Fruit fly (Drosophila melanogaster) whole organism, embryonic: ENCODE measurements around the gene kek6.
A peak's percentile ranks its signal among the peaks of the same experiment; 100 is the strongest.

Source experiments
- Antp ChIP-seq: fragments of 200-800 bp; sonication (Bioruptor generic); optimal IDR thresholded peaks from 3 replicates; lab custom pipeline; 2016; ENCODE audit warnings: missing biosample characterization, missing genetic modification characterization
- CG10209 ChIP-seq: fragments of 200-800 bp; sonication (Bioruptor generic); optimal IDR thresholded peaks from 3 replicates; lab custom pipeline; 2017; ENCODE audit warnings: missing biosample characterization, mild to moderate bottlenecking, missing genetic modification characterization, missing genetic modification reagents
- CG10267 ChIP-seq: fragments of 200-800 bp; sonication (Bioruptor generic); optimal IDR thresholded peaks from 2 replicates; lab custom pipeline; 2018; ENCODE audit warnings: missing biosample characterization, mild to moderate bottlenecking, missing genetic modification characterization, moderate library complexity
- CG11093 ChIP-seq: fragments of 200-800 bp; sonication (Bioruptor generic); IDR thresholded peaks from 3 replicates; pipeline ENCODE4 v1.3.6; 2022; ENCODE audit warnings: missing biosample characterization, missing genetic modification characterization
- CG12391 ChIP-seq: fragments of 200-800 bp; sonication (Bioruptor generic); optimal IDR thresholded peaks from 3 replicates; lab custom pipeline; 2018; ENCODE audit warnings: missing biosample characterization, mild to moderate bottlenecking, missing genetic modification characterization, moderate library complexity
- CG15696 ChIP-seq: fragments of 200-800 bp; sonication (Bioruptor generic); optimal IDR thresholded peaks from 2 replicates; lab custom pipeline; 2019; ENCODE audit warnings: missing biosample characterization, mild to moderate bottlenecking, missing genetic modification characterization, moderate library complexity
- CG1603 ChIP-seq: fragments of 200-800 bp; sonication (Bioruptor generic); optimal IDR thresholded peaks from 2 replicates; lab custom pipeline; 2019; ENCODE audit warnings: missing biosample characterization, mild to moderate bottlenecking, missing genetic modification characterization, moderate library complexity
- CG16815 ChIP-seq: fragments of 200-800 bp; sonication (Bioruptor generic); optimal IDR thresholded peaks from 3 replicates; lab custom pipeline; 2017; ENCODE audit warnings: missing biosample characterization, mild to moderate bottlenecking, missing genetic modification characterization
- CG17829 ChIP-seq: fragments of 200-800 bp; optimal IDR thresholded peaks from 2 replicates; lab custom pipeline; 2019; ENCODE audit warnings: missing biosample characterization, mild to moderate bottlenecking, missing genetic modification characterization, moderate library complexity
- CG18011 ChIP-seq: fragments of 200-800 bp; sonication (Bioruptor generic); optimal IDR thresholded peaks from 2 replicates; lab custom pipeline; 2017; ENCODE audit warnings: missing biosample characterization, missing genetic modification characterization, mild to moderate bottlenecking, moderate library complexity, missing genotype
- CG18262 ChIP-seq: fragments of 200-800 bp; optimal IDR thresholded peaks from 3 replicates; lab custom pipeline; 2019; ENCODE audit warnings: missing biosample characterization, mild to moderate bottlenecking, missing genetic modification characterization, moderate library complexity
- CG2712 ChIP-seq: fragments of 200-800 bp; optimal IDR thresholded peaks from 3 replicates; lab custom pipeline; 2019; ENCODE audit warnings: missing biosample characterization, mild to moderate bottlenecking, missing genetic modification characterization, moderate library complexity
- CG30020 ChIP-seq: fragments of 200-800 bp; optimal IDR thresholded peaks from 2 replicates; lab custom pipeline; 2019; ENCODE audit warnings: missing biosample characterization, mild to moderate bottlenecking, missing genetic modification characterization, moderate library complexity
- CG31441 ChIP-seq: fragments of 200-800 bp; sonication (Bioruptor generic); IDR thresholded peaks from 2 replicates; pipeline ENCODE4 v1.3.6; 2022; ENCODE audit warnings: missing biosample characterization, missing genetic modification characterization
- CG4424 ChIP-seq: fragments of 200-800 bp; sonication (Bioruptor generic); optimal IDR thresholded peaks from 3 replicates; lab custom pipeline; 2016; ENCODE audit warnings: missing biosample characterization, missing genetic modification characterization
- CG6813 ChIP-seq: fragments of 200-800 bp; sonication (Bioruptor generic); optimal IDR thresholded peaks from 2 replicates; lab custom pipeline; 2017; ENCODE audit warnings: missing biosample characterization, missing genetic modification characterization, mild to moderate bottlenecking, moderate library complexity, missing genetic modification reagents
- CG8089 ChIP-seq: fragments of 200-800 bp; sonication (Bioruptor generic); optimal IDR thresholded peaks from 3 replicates; lab custom pipeline; 2016; ENCODE audit warnings: missing biosample characterization, missing genetic modification characterization
- CG8290 ChIP-seq, 3 experiments: fragments of 200-800 bp; sonication (Bioruptor generic); optimal IDR thresholded peaks; 2 replicates each; lab custom pipeline; 2016 to 2019; ENCODE audit warnings: missing biosample characterization in 3 of 3, missing genetic modification characterization in 3 of 3, mild to moderate bottlenecking in 2 of 3, moderate library complexity in 1 of 3
- CG8924 ChIP-seq: fragments of 200-800 bp; optimal IDR thresholded peaks from 3 replicates; lab custom pipeline; 2019; ENCODE audit warnings: missing biosample characterization, mild to moderate bottlenecking, missing genetic modification characterization, moderate library complexity
- CG9437 ChIP-seq: fragments of 200-800 bp; sonication (Bioruptor generic); optimal IDR thresholded peaks from 2 replicates; lab custom pipeline; 2018; ENCODE audit warnings: missing biosample characterization, mild to moderate bottlenecking, missing genetic modification characterization
- CG9727 ChIP-seq: fragments of 200-800 bp; sonication (Bioruptor generic); optimal IDR thresholded peaks from 3 replicates; lab custom pipeline; 2017; ENCODE audit warnings: missing biosample characterization, mild to moderate bottlenecking, missing genetic modification characterization
- CHES-1-like ChIP-seq: fragments of 200-800 bp; sonication (Bioruptor generic); optimal IDR thresholded peaks from 2 replicates; lab custom pipeline; 2016; ENCODE audit warnings: missing biosample characterization, missing genetic modification characterization
- Chrac-16 ChIP-seq: fragments of 200-800 bp; sonication (Bioruptor generic); optimal IDR thresholded peaks from 3 replicates; lab custom pipeline; 2016; ENCODE audit warnings: missing biosample characterization, missing genetic modification characterization
- D19A ChIP-seq: fragments of 200-800 bp; optimal IDR thresholded peaks from 3 replicates; lab custom pipeline; 2019; ENCODE audit warnings: missing biosample characterization, mild to moderate bottlenecking, missing genetic modification characterization, moderate library complexity
- Dref ChIP-seq: fragments of 200-800 bp; sonication (Bioruptor generic); IDR thresholded peaks from 2 replicates; pipeline ENCODE4 v1.3.6; 2022; ENCODE audit warnings: missing biosample characterization, missing genetic modification characterization
- Fer1 ChIP-seq: fragments of 200-800 bp; sonication (Bioruptor generic); optimal IDR thresholded peaks from 2 replicates; lab custom pipeline; 2017; ENCODE audit warnings: missing biosample characterization, mild to moderate bottlenecking, missing genetic modification characterization
- Hsf ChIP-seq: fragments of 200-800 bp; sonication (Bioruptor generic); optimal IDR thresholded peaks from 3 replicates; lab custom pipeline; 2016; ENCODE audit warnings: missing biosample characterization, missing genetic modification characterization
- Six4 ChIP-seq: fragments of 200-800 bp; sonication (Bioruptor generic); optimal IDR thresholded peaks from 2 replicates; lab custom pipeline; 2016; ENCODE audit warnings: missing biosample characterization, missing genetic modification characterization
- Xrp1 ChIP-seq: fragments of 200-800 bp; sonication (Bioruptor generic); IDR thresholded peaks from 2 replicates; pipeline ENCODE4 v1.3.6; 2022; ENCODE audit warnings: missing biosample characterization, missing genetic modification characterization
- ac ChIP-seq: fragments of 200-800 bp; sonication (Bioruptor generic); optimal IDR thresholded peaks from 3 replicates; lab custom pipeline; 2017; ENCODE audit warnings: missing biosample characterization, mild to moderate bottlenecking, missing genetic modification characterization
- bbx ChIP-seq: fragments of 200-800 bp; sonication (Bioruptor generic); IDR thresholded peaks from 2 replicates; pipeline ENCODE4 v1.3.6; 2022; ENCODE audit warnings: missing biosample characterization, missing genetic modification characterization; ENCODE audit not compliant: partially characterized antibody
- bsh ChIP-seq, 2 experiments: fragments of 200-800 bp; sonication (Bioruptor generic); optimal IDR thresholded peaks; 2 replicates each; lab custom pipeline; 2017 to 2018; ENCODE audit warnings: mild to moderate bottlenecking in 2 of 2, missing biosample characterization in 2 of 2, missing genetic modification characterization in 2 of 2, moderate library complexity in 1 of 2
- dmrt11E ChIP-seq: fragments of 200-800 bp; sonication (Bioruptor generic); optimal IDR thresholded peaks from 3 replicates; lab custom pipeline; 2018; ENCODE audit warnings: missing biosample characterization, mild to moderate bottlenecking, missing genetic modification characterization, moderate library complexity
- gem ChIP-seq: fragments of 200-800 bp; sonication (Bioruptor generic); optimal IDR thresholded peaks from 2 replicates; lab custom pipeline; 2019; ENCODE audit warnings: missing biosample characterization, mild to moderate bottlenecking, missing genetic modification characterization, moderate library complexity
- grn ChIP-seq: fragments of 200-800 bp; sonication (Bioruptor generic); optimal IDR thresholded peaks from 3 replicates; lab custom pipeline; 2017; ENCODE audit warnings: missing biosample characterization, missing genetic modification characterization
- h ChIP-seq: fragments of >200 bp; optimal IDR thresholded peaks from 2 replicates; lab custom pipeline; 2017
- kah ChIP-seq: fragments of 200-800 bp; sonication (Bioruptor generic); optimal IDR thresholded peaks from 2 replicates; lab custom pipeline; 2018; ENCODE audit warnings: missing biosample characterization, mild to moderate bottlenecking, missing genetic modification characterization
- mirr ChIP-seq: fragments of 200-800 bp; sonication (Bioruptor generic); optimal IDR thresholded peaks from 3 replicates; lab custom pipeline; 2018; ENCODE audit warnings: missing biosample characterization, mild to moderate bottlenecking, missing genetic modification characterization
- nau ChIP-seq: fragments of 200-800 bp; sonication (Bioruptor generic); optimal IDR thresholded peaks from 3 replicates; lab custom pipeline; 2017; ENCODE audit warnings: missing biosample characterization, mild to moderate bottlenecking, missing genetic modification characterization, missing genetic modification reagents
- p53 ChIP-seq: fragments of 200-800 bp; sonication (Bioruptor generic); optimal IDR thresholded peaks from 2 replicates; lab custom pipeline; 2016; ENCODE audit warnings: missing biosample characterization, missing genetic modification characterization
- phol ChIP-seq: fragments of 200-800 bp; sonication (Bioruptor generic); optimal IDR thresholded peaks from 3 replicates; lab custom pipeline; 2018; ENCODE audit warnings: missing biosample characterization, mild to moderate bottlenecking, missing genetic modification characterization, moderate library complexity
- pnt ChIP-seq: fragments of 200-800 bp; sonication (Bioruptor generic); optimal IDR thresholded peaks from 3 replicates; lab custom pipeline; 2016; ENCODE audit warnings: missing biosample characterization, missing genetic modification characterization
- schlank ChIP-seq: fragments of 200-800 bp; sonication (Bioruptor generic); optimal IDR thresholded peaks from 2 replicates; lab custom pipeline; 2018; ENCODE audit warnings: missing biosample characterization, mild to moderate bottlenecking, missing genetic modification characterization
- sens ChIP-seq: fragments of 200-800 bp; sonication (Bioruptor generic); peaks from one replicate; lab custom pipeline; 2016; ENCODE audit warnings: missing biosample characterization, missing genetic modification characterization
- stc ChIP-seq: fragments of 200-800 bp; sonication (Bioruptor generic); IDR thresholded peaks from 2 replicates; pipeline ENCODE4 v1.3.6; 2022; ENCODE audit warnings: missing biosample characterization, missing genetic modification characterization
- stwl ChIP-seq: fragments of 200-800 bp; sonication (Bioruptor generic); optimal IDR thresholded peaks from 3 replicates; lab custom pipeline; 2018; ENCODE audit warnings: missing biosample characterization, mild to moderate bottlenecking, missing genetic modification characterization, moderate library complexity
- trem ChIP-seq: fragments of 200-800 bp; optimal IDR thresholded peaks from 3 replicates; lab custom pipeline; 2019; ENCODE audit warnings: missing biosample characterization, mild to moderate bottlenecking, missing genetic modification characterization, moderate library complexity
- unpg ChIP-seq: fragments of 200-800 bp; sonication (Bioruptor generic); optimal IDR thresholded peaks from 3 replicates; lab custom pipeline; 2018; ENCODE audit warnings: missing biosample characterization, mild to moderate bottlenecking, missing genetic modification characterization, moderate library complexity
- zen ChIP-seq: fragments of 200-800 bp; sonication (Bioruptor generic); optimal IDR thresholded peaks from 3 replicates; lab custom pipeline; 2018; ENCODE audit warnings: missing biosample characterization, mild to moderate bottlenecking, missing genetic modification characterization, moderate library complexity
- zf30C ChIP-seq: fragments of 200-800 bp; sonication (Bioruptor generic); optimal IDR thresholded peaks from 3 replicates; lab custom pipeline; 2018; ENCODE audit warnings: missing biosample characterization, mild to moderate bottlenecking, missing genetic modification characterization
- zfh1 ChIP-seq: fragments of 200-800 bp; sonication (Bioruptor generic); IDR thresholded peaks from 3 replicates; pipeline ENCODE4 v1.3.6; 2022; ENCODE audit warnings: missing biosample characterization, missing genetic modification characterization

kek6 gene

DNA sequence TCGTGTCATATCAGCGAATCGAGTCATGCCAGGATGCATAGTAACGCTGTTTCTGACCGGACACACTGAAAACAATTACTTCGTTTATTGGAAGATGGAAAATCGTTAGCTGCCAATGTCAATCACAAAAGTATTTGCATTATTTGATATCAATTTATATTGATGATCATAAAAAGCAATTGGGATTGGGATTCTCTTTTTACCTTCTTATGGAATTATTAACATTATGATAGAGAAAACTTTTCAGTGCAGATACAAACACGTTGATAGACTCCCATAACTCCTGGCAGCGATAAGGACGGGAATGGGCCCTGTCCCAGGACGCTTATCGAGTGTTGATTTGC is 84.9 kb downstream of the kek6 start (continued):
- TF ChIP-seq Fer1 = no peak
- TF ChIP-seq kah = no peak
- no peak for TF ChIP-seq CG11093
- TF ChIP-seq schlank (tag; lab: Kevin White, UChicago) = no peak
- peak; percentile 21 for TF ChIP-seq CG16815 (GFP tag; lab: Kevin White, UChicago)
- no peak for TF ChIP-seq Antp (GFP tag; lab: Kevin White, UChicago)
- peak; percentile 6 for TF ChIP-seq CG4424 (GFP tag; lab: Kevin White, UChicago)
- peak; percentile 4 for TF ChIP-seq Six4 (GFP tag; lab: Kevin White, UChicago)
- no peak for TF ChIP-seq stc (GFP tag; lab: Robert Waterston, UW)
- TF ChIP-seq zfh1 (GFP tag; lab: Robert Waterston, UW) = 0 out of 3 replicates have a peak, but pooled peaks have one; percentile 17
- TF ChIP-seq ac = peak; percentile 38
- TF ChIP-seq gem (tag; lab: Kevin White, UChicago) = peak; percentile 56
- no peak for TF ChIP-seq nau (GFP tag; lab: Kevin White, UChicago)
- no peak for TF ChIP-seq CHES-1-like (GFP tag; lab: Kevin White, UChicago)
- no peak for TF ChIP-seq CG9437 (GFP tag; lab: Kevin White, UChicago)
- TF ChIP-seq CG10267 (tag; lab: Kevin White, UChicago) = peak; percentile 2
- TF ChIP-seq phol = peak; percentile 40
- TF ChIP-seq grn (GFP tag; lab: Kevin White, UChicago) = peak; percentile 26
- TF ChIP-seq Dref (GFP tag; lab: Robert Waterston, UW) = no peak
- TF ChIP-seq D19A (tag; lab: Kevin White, UChicago) = peak; percentile 0
- no peak for TF ChIP-seq p53 (GFP tag; lab: Kevin White, UChicago)
- peak in 1 of 2 experiments; percentile 4 for TF ChIP-seq bsh (GFP tag; optimal IDR thresholded peaks at IDR 0.05; lab: Kevin White, UChicago)
- TF ChIP-seq bbx (GFP tag; lab: Robert Waterston, UW) = no peak
- TF ChIP-seq CG8924 (tag; lab: Kevin White, UChicago) = peak; percentile 14
- TF ChIP-seq mirr (GFP tag; lab: Kevin White, UChicago) = no peak
- peak; percentile 21 for TF ChIP-seq CG17829 (tag; lab: Kevin White, UChicago)
- peak; percentile 45 for TF ChIP-seq CG18262 (tag; lab: Kevin White, UChicago)
- no peak for TF ChIP-seq CG8089 (GFP tag; lab: Kevin White, UChicago)
- TF ChIP-seq CG9727 (GFP tag; lab: Kevin White, UChicago) = peak; percentile 48
- no peak for TF ChIP-seq CG6813 (GFP tag; lab: Kevin White, UChicago)
- TF ChIP-seq sens (GFP tag; lab: Kevin White, UChicago) = peak; percentile 87
- TF ChIP-seq CG2712 (tag; lab: Kevin White, UChicago) = peak; percentile 33
- peak; percentile 63 for TF ChIP-seq CG15696
- TF ChIP-seq CG12391 (tag; lab: Kevin White, UChicago) = peak; percentile 14
- peak; percentile 41 for TF ChIP-seq trem (tag; lab: Kevin White, UChicago)
- TF ChIP-seq h (lab: Kevin White, UChicago) = no peak
- TF ChIP-seq CG10209 = peak; percentile 11
- TF ChIP-seq CG18011 (GFP tag; lab: Kevin White, UChicago) = no peak
- TF ChIP-seq zf30C (GFP tag; lab: Kevin White, UChicago) = peak; percentile 71
- TF ChIP-seq dmrt11E = peak; percentile 72
- peak; percentile 41 for TF ChIP-seq CG1603 (tag; lab: Kevin White, UChicago)
- TF ChIP-seq Xrp1 (GFP tag; lab: Robert Waterston, UW) = peak; percentile 23; the same call in 1 of the 2 replicates
- no peak for TF ChIP-seq CG30020
- peak; percentile 48 for TF ChIP-seq zen (tag; lab: Kevin White, UChicago)
- no peak for TF ChIP-seq stwl (tag; lab: Kevin White, UChicago)
- peak; percentile 10 for TF ChIP-seq unpg (GFP tag; lab: Kevin White, UChicago)
- TF ChIP-seq Chrac-16 (GFP tag; lab: Kevin White, UChicago) = peak; percentile 10
- TF ChIP-seq pnt (GFP tag; lab: Kevin White, UChicago) = peak; percentile 0
- peak; percentile 4 for TF ChIP-seq Hsf (GFP tag; lab: Kevin White, UChicago)
- peak; percentile 32 for TF ChIP-seq CG31441
- TF ChIP-seq CG8290 (GFP tag; optimal IDR thresholded peaks at IDR 0.05; lab: Kevin White, UChicago) = no peak
- no peak for TF ChIP-seq CG8290 (tag; optimal IDR thresholded peaks at IDR 0.05; lab: Kevin White, UChicago)
